Fruit fly (Drosophila melanogaster) whole organism, embryonic: ENCODE results near the gene erm.
A peak's percentile ranks its signal among the peaks of the same experiment; 100 is the strongest.

Experiments used
- Atf6 ChIP-seq: fragments of 200-800 bp; sonication (Bioruptor generic); IDR thresholded peaks from 2 replicates; pipeline ENCODE4 v1.3.6; 2022; ENCODE audit warnings: missing biosample characterization, missing genetic modification characterization
- CG10209 ChIP-seq: fragments of 200-800 bp; sonication (Bioruptor generic); optimal IDR thresholded peaks from 3 replicates; lab custom pipeline; 2017; ENCODE audit warnings: missing biosample characterization, mild to moderate bottlenecking, missing genetic modification characterization, missing genetic modification reagents
- CG10321 ChIP-seq: fragments of 200-800 bp; sonication (Bioruptor generic); IDR thresholded peaks from 2 replicates; pipeline ENCODE4 v1.3.6; 2022; ENCODE audit warnings: missing biosample characterization, missing genetic modification characterization
- CG10979 ChIP-seq: fragments of 200-800 bp; sonication (Bioruptor generic); optimal IDR thresholded peaks from 2 replicates; lab custom pipeline; 2018; ENCODE audit warnings: missing biosample characterization, mild to moderate bottlenecking, missing genetic modification characterization, moderate library complexity
- CG11695 ChIP-seq: fragments of 200-800 bp; sonication (Bioruptor generic); IDR thresholded peaks from 3 replicates; pipeline ENCODE4 v1.3.6; 2022; ENCODE audit warnings: missing biosample characterization, missing genetic modification characterization
- CG1603 ChIP-seq: fragments of 200-800 bp; sonication (Bioruptor generic); optimal IDR thresholded peaks from 2 replicates; lab custom pipeline; 2019; ENCODE audit warnings: missing biosample characterization, mild to moderate bottlenecking, missing genetic modification characterization, moderate library complexity
- CG16815 ChIP-seq: fragments of 200-800 bp; sonication (Bioruptor generic); optimal IDR thresholded peaks from 3 replicates; lab custom pipeline; 2017; ENCODE audit warnings: missing biosample characterization, mild to moderate bottlenecking, missing genetic modification characterization
- CG16863 ChIP-seq: fragments of 200-800 bp; sonication (Bioruptor generic); optimal IDR thresholded peaks from 3 replicates; lab custom pipeline; 2016; ENCODE audit warnings: missing biosample characterization, missing genetic modification characterization
- CG17359 ChIP-seq: fragments of 200-800 bp; sonication (Bioruptor generic); optimal IDR thresholded peaks from 3 replicates; lab custom pipeline; 2018; ENCODE audit warnings: missing biosample characterization, mild to moderate bottlenecking, missing genetic modification characterization, moderate library complexity
- CG17802 ChIP-seq: fragments of 200-800 bp; sonication (Bioruptor generic); optimal IDR thresholded peaks from 2 replicates; lab custom pipeline; 2018; ENCODE audit warnings: missing biosample characterization, mild to moderate bottlenecking, missing genetic modification characterization, moderate library complexity
- CG17829 ChIP-seq: fragments of 200-800 bp; optimal IDR thresholded peaks from 2 replicates; lab custom pipeline; 2019; ENCODE audit warnings: missing biosample characterization, mild to moderate bottlenecking, missing genetic modification characterization, moderate library complexity
- CG2678 ChIP-seq: fragments of 200-800 bp; sonication (Bioruptor generic); optimal IDR thresholded peaks from 3 replicates; lab custom pipeline; 2019; ENCODE audit warnings: missing biosample characterization, mild to moderate bottlenecking, missing genetic modification characterization, moderate library complexity
- CG31388 ChIP-seq: fragments of 200-800 bp; sonication (Bioruptor generic); optimal IDR thresholded peaks from 2 replicates; lab custom pipeline; 2016; ENCODE audit warnings: missing biosample characterization, missing genetic modification characterization
- CG3281 ChIP-seq: fragments of 200-800 bp; sonication (Bioruptor generic); optimal IDR thresholded peaks from 3 replicates; lab custom pipeline; 2017; ENCODE audit warnings: missing biosample characterization, mild to moderate bottlenecking, missing genetic modification characterization
- CG33213 ChIP-seq: fragments of 200-800 bp; sonication (Bioruptor generic); optimal IDR thresholded peaks from 3 replicates; lab custom pipeline; 2016; ENCODE audit warnings: missing biosample characterization, missing genetic modification characterization
- CG34422 ChIP-seq: fragments of 200-800 bp; sonication (Bioruptor generic); IDR thresholded peaks from 3 replicates; pipeline ENCODE4 v1.3.6; 2022; ENCODE audit warnings: missing biosample characterization, missing genetic modification characterization
- CG4617 ChIP-seq: fragments of 200-800 bp; sonication (Bioruptor generic); optimal IDR thresholded peaks from 3 replicates; lab custom pipeline; 2016; ENCODE audit warnings: missing biosample characterization, missing genetic modification characterization, borderline replicate concordance
- CG6683 ChIP-seq: fragments of 200-800 bp; sonication (Bioruptor generic); optimal IDR thresholded peaks from 2 replicates; lab custom pipeline; 2017; ENCODE audit warnings: missing biosample characterization, mild to moderate bottlenecking, missing genetic modification characterization, missing genetic modification reagents
- CG7963 ChIP-seq: fragments of 200-800 bp; sonication (Bioruptor generic); IDR thresholded peaks from 3 replicates; pipeline ENCODE4 v1.3.6; 2022; ENCODE audit warnings: missing biosample characterization, missing genetic modification characterization; ENCODE audit not compliant: partially characterized antibody
- CG9932 ChIP-seq: fragments of 200-800 bp; sonication (Bioruptor generic); IDR thresholded peaks from 2 replicates; pipeline ENCODE4 v1.3.6; 2022; ENCODE audit warnings: missing biosample characterization, missing genetic modification characterization
- CTCF ChIP-seq: fragments of 200-800 bp; sonication (Bioruptor generic); optimal IDR thresholded peaks from 2 replicates; lab custom pipeline; 2017; ENCODE audit warnings: missing biosample characterization, mild to moderate bottlenecking, missing genetic modification characterization, moderate library complexity
- D ChIP-seq, 2 experiments: fragments of 200-800 bp in 1 of 2; fragments of >200 bp in 1 of 2; sonication (Bioruptor generic) in 1 of 2; optimal IDR thresholded peaks; 2 replicates in 1 of 2; 3 replicates in 1 of 2; lab custom pipeline; 2017; ENCODE audit warnings: mild to moderate bottlenecking in 1 of 2, missing biosample characterization in 1 of 2, missing genetic modification characterization in 1 of 2, missing genetic modification reagents in 1 of 2
- Dll ChIP-seq: fragments of 200-800 bp; sonication (Bioruptor generic); IDR thresholded peaks from 4 replicates; pipeline ENCODE4 v1.3.6; 2022; ENCODE audit warnings: missing biosample characterization, missing genetic modification characterization; ENCODE audit not compliant: partially characterized antibody
- Doc2 ChIP-seq: fragments of 200-800 bp; sonication (Bioruptor generic); IDR thresholded peaks from 2 replicates; pipeline ENCODE4 v1.3.6; 2022; ENCODE audit warnings: missing biosample characterization, missing genetic modification characterization
- Drgx ChIP-seq: fragments of 200-800 bp; sonication (Bioruptor generic); IDR thresholded peaks from 2 replicates; pipeline ENCODE4 v1.3.6; 2022; ENCODE audit warnings: missing biosample characterization, missing genetic modification characterization
- Elba2 ChIP-seq: fragments of 200-800 bp; sonication (Bioruptor generic); optimal IDR thresholded peaks from 3 replicates; lab custom pipeline; 2016; ENCODE audit warnings: missing biosample characterization, missing genetic modification characterization
- Ets65A ChIP-seq: fragments of 200-800 bp; sonication (Bioruptor generic); peaks from one replicate; lab custom pipeline; 2016; ENCODE audit warnings: missing biosample characterization, missing genetic modification characterization
- NC2α ChIP-seq: fragments of 200-800 bp; sonication (Bioruptor generic); optimal IDR thresholded peaks from 2 replicates; lab custom pipeline; 2016; ENCODE audit warnings: missing biosample characterization, missing genetic modification characterization
- Oaz ChIP-seq: fragments of 200-800 bp; sonication (Bioruptor generic); IDR thresholded peaks from 2 replicates; pipeline ENCODE4 v1.3.6; 2022; ENCODE audit warnings: missing biosample characterization, missing genetic modification characterization
- Opbp ChIP-seq: fragments of 200-800 bp; sonication (Bioruptor generic); IDR thresholded peaks from 3 replicates; pipeline ENCODE4 v1.3.6; 2022; ENCODE audit warnings: missing biosample characterization, missing genetic modification characterization; ENCODE audit not compliant: partially characterized antibody
- Optix ChIP-seq: fragments of 200-800 bp; sonication (Bioruptor generic); IDR thresholded peaks from 3 replicates; pipeline ENCODE4 v1.3.6; 2022; ENCODE audit warnings: missing biosample characterization, missing genetic modification characterization
- Six4 ChIP-seq: fragments of 200-800 bp; sonication (Bioruptor generic); optimal IDR thresholded peaks from 2 replicates; lab custom pipeline; 2016; ENCODE audit warnings: missing biosample characterization, missing genetic modification characterization
- ap ChIP-seq: fragments of 200-800 bp; sonication (Bioruptor generic); IDR thresholded peaks from 2 replicates; pipeline ENCODE4 v1.3.6; 2022; ENCODE audit warnings: missing biosample characterization, missing genetic modification characterization
- chif ChIP-seq, 2 experiments: fragments of 200-800 bp; sonication (Bioruptor generic); optimal IDR thresholded peaks; 3 replicates each; lab custom pipeline; 2016; ENCODE audit warnings: missing biosample characterization in 2 of 2, missing genetic modification characterization in 2 of 2
- dm ChIP-seq: fragments of 200-800 bp; sonication (Bioruptor generic); optimal IDR thresholded peaks from 3 replicates; lab custom pipeline; 2016; ENCODE audit warnings: missing biosample characterization, missing genetic modification characterization
- emc ChIP-seq: fragments of 200-800 bp; sonication (Bioruptor generic); optimal IDR thresholded peaks from 2 replicates; lab custom pipeline; 2016; ENCODE audit warnings: missing biosample characterization, missing genetic modification characterization
- ems ChIP-seq: fragments of 200-800 bp; sonication (Bioruptor generic); optimal IDR thresholded peaks from 3 replicates; lab custom pipeline; 2016; ENCODE audit warnings: missing biosample characterization, missing genetic modification characterization
- exex ChIP-seq: fragments of 200-800 bp; sonication (Bioruptor generic); optimal IDR thresholded peaks from 4 replicates; lab custom pipeline; 2018; ENCODE audit warnings: missing biosample characterization, mild to moderate bottlenecking, missing genetic modification characterization, moderate library complexity
- gce ChIP-seq: fragments of 200-800 bp; sonication (Bioruptor generic); IDR thresholded peaks from 3 replicates; pipeline ENCODE4 v1.3.6; 2022; ENCODE audit warnings: missing biosample characterization, missing genetic modification characterization
- gt ChIP-seq: fragments of 200-800 bp; sonication (Bioruptor generic); IDR thresholded peaks from 2 replicates; pipeline ENCODE4 v1.3.6; 2022; ENCODE audit warnings: missing biosample characterization, missing genetic modification characterization
- her ChIP-seq: fragments of 200-800 bp; sonication (Bioruptor generic); optimal IDR thresholded peaks from 2 replicates; lab custom pipeline; 2016; ENCODE audit warnings: missing biosample characterization, missing genetic modification characterization
- inv ChIP-seq: fragments of 200-800 bp; sonication (Bioruptor generic); IDR thresholded peaks from 2 replicates; pipeline ENCODE4 v1.3.6; 2022; ENCODE audit warnings: missing biosample characterization, missing genetic modification characterization; ENCODE audit not compliant: partially characterized antibody
- nmo ChIP-seq: fragments of 200-800 bp; sonication (Bioruptor generic); optimal IDR thresholded peaks from 2 replicates; lab custom pipeline; 2018; ENCODE audit warnings: missing biosample characterization, mild to moderate bottlenecking, missing genetic modification characterization, moderate library complexity
- nom ChIP-seq: fragments of 200-800 bp; sonication (Bioruptor generic); optimal IDR thresholded peaks from 2 replicates; lab custom pipeline; 2017; ENCODE audit warnings: missing biosample characterization, missing genetic modification characterization, mild to moderate bottlenecking, moderate library complexity, missing genetic modification reagents
- phol ChIP-seq: fragments of 200-800 bp; sonication (Bioruptor generic); optimal IDR thresholded peaks from 3 replicates; lab custom pipeline; 2018; ENCODE audit warnings: missing biosample characterization, mild to moderate bottlenecking, missing genetic modification characterization, moderate library complexity
- slou ChIP-seq: fragments of 200-800 bp; sonication (Bioruptor generic); optimal IDR thresholded peaks from 3 replicates; lab custom pipeline; 2016; ENCODE audit warnings: missing biosample characterization, missing genetic modification characterization
- sug ChIP-seq: fragments of 200-800 bp; optimal IDR thresholded peaks from 2 replicates; lab custom pipeline; 2019; ENCODE audit warnings: missing biosample characterization, mild to moderate bottlenecking, missing genetic modification characterization, moderate library complexity
- unc-4 ChIP-seq: fragments of 200-800 bp; sonication (Bioruptor generic); IDR thresholded peaks from 2 replicates; pipeline ENCODE4 v1.3.6; 2022; ENCODE audit warnings: missing biosample characterization, missing genetic modification characterization; ENCODE audit not compliant: partially characterized antibody
- unpg ChIP-seq: fragments of 200-800 bp; sonication (Bioruptor generic); optimal IDR thresholded peaks from 3 replicates; lab custom pipeline; 2018; ENCODE audit warnings: missing biosample characterization, mild to moderate bottlenecking, missing genetic modification characterization, moderate library complexity
- wor ChIP-seq: fragments of 200-800 bp; sonication (Bioruptor generic); IDR thresholded peaks from 2 replicates; pipeline ENCODE4 v1.3.6; 2022; ENCODE audit warnings: missing biosample characterization, missing genetic modification characterization
- zfh2 ChIP-seq: fragments of 200-800 bp; sonication (Bioruptor generic); optimal IDR thresholded peaks from 2 replicates; lab custom pipeline; 2016; ENCODE audit warnings: missing biosample characterization, missing genetic modification characterization

The erm gene

dm6 chr2L:1916461-1916860 lies 53.7 kb downstream of the erm start (continued):
- no peak for TF ChIP-seq Elba2
- TF ChIP-seq exex (tag; lab: Kevin White, UChicago): no peak
- no peak for TF ChIP-seq Six4 (GFP tag; lab: Kevin White, UChicago)
- TF ChIP-seq her (GFP tag; lab: Kevin White, UChicago): no peak
- peak; percentile 53; the same call in 1 of the 3 replicates for TF ChIP-seq gce (GFP tag; lab: Robert Waterston, UW)
- TF ChIP-seq Atf6 (GFP tag; lab: Robert Waterston, UW): no peak
- TF ChIP-seq CG17359 (tag; lab: Kevin White, UChicago): peak; percentile 74
- TF ChIP-seq CG10209: peak; percentile 20
- TF ChIP-seq unc-4 (GFP tag; lab: Robert Waterston, UW): no peak
- TF ChIP-seq ap (GFP tag; lab: Robert Waterston, UW): peak; percentile 58
- peak; percentile 38 for TF ChIP-seq CG17829 (tag; lab: Kevin White, UChicago)
- TF ChIP-seq zfh2 (GFP tag; lab: Kevin White, UChicago): no peak
- TF ChIP-seq CG33213 (GFP tag; lab: Kevin White, UChicago): no peak
- TF ChIP-seq Optix (GFP tag; lab: Robert Waterston, UW): peak; percentile 45; the same call in 1 of the 3 replicates
- TF ChIP-seq slou (GFP tag; lab: Kevin White, UChicago): no peak
- TF ChIP-seq nom (GFP tag; lab: Kevin White, UChicago): no peak
- TF ChIP-seq gt (GFP tag; lab: Robert Waterston, UW): no peak
- TF ChIP-seq CG4617 (GFP tag; lab: Kevin White, UChicago): no peak
- no peak for TF ChIP-seq CG31388 (GFP tag; lab: Kevin White, UChicago)
- TF ChIP-seq CG3281: no peak
- no peak for TF ChIP-seq CG17802 (tag; lab: Kevin White, UChicago)
- TF ChIP-seq chif (GFP tag; optimal IDR thresholded peaks at IDR 0.05; lab: Kevin White, UChicago): peak in 1 of 2 experiments; percentile 3
- TF ChIP-seq CG10321 (GFP tag; lab: Robert Waterston, UW): no peak
- TF ChIP-seq Drgx: peak; percentile 92
- TF ChIP-seq NC2α: no peak
- no peak for TF ChIP-seq CTCF (GFP tag; lab: Kevin White, UChicago)
- TF ChIP-seq phol: peak; percentile 59
- TF ChIP-seq CG6683 (GFP tag; lab: Kevin White, UChicago): no peak
- TF ChIP-seq CG2678 (tag; lab: Kevin White, UChicago): peak; percentile 60
- TF ChIP-seq CG11695 (GFP tag; lab: Robert Waterston, UW): no peak
- TF ChIP-seq sug (tag; lab: Kevin White, UChicago): no peak
- TF ChIP-seq wor: peak; percentile 36
- no peak for TF ChIP-seq Opbp
- TF ChIP-seq Dll (GFP tag; lab: Robert Waterston, UW): no peak
- 0 out of 2 replicates have a peak, but pooled peaks have one; percentile 16 for TF ChIP-seq Doc2 (GFP tag; lab: Robert Waterston, UW)
- TF ChIP-seq dm: no peak
- TF ChIP-seq nmo (GFP tag; lab: Kevin White, UChicago): peak; percentile 49
- TF ChIP-seq CG16863: no peak
- peak; percentile 77; the same call in 2 of the 3 replicates for TF ChIP-seq CG34422 (GFP tag; lab: Robert Waterston, UW)
- peak; percentile 68 for TF ChIP-seq CG1603 (tag; lab: Kevin White, UChicago)
- TF ChIP-seq CG9932 (GFP tag; lab: Robert Waterston, UW): no peak
- TF ChIP-seq inv (GFP tag; lab: Robert Waterston, UW): no peak
- peak; percentile 47 for TF ChIP-seq unpg (GFP tag; lab: Kevin White, UChicago)
- TF ChIP-seq D (optimal IDR thresholded peaks at IDR 0.05; lab: Kevin White, UChicago): no peak
- peak; percentile 12 for TF ChIP-seq D (GFP tag; optimal IDR thresholded peaks at IDR 0.05; lab: Kevin White, UChicago)
- TF ChIP-seq Ets65A (GFP tag; lab: Kevin White, UChicago): peak; percentile 81
- no peak for TF ChIP-seq CG16815 (GFP tag; lab: Kevin White, UChicago)
- TF ChIP-seq Oaz: no peak
- TF ChIP-seq CG7963 (GFP tag; lab: Robert Waterston, UW): no peak
- TF ChIP-seq emc: no peak
- peak; percentile 40 for TF ChIP-seq CG10979 (tag; lab: Kevin White, UChicago)
- no peak for TF ChIP-seq ems (GFP tag; lab: Kevin White, UChicago)
